Worm (Caenorhabditis elegans) whole organism, mixed stage, embryonic: ENCODE measurements around the gene tmc-1.

ENCODE experiments used
- M03D4.4 ChIP-seq: sonication (generic microtip); optimal IDR thresholded peaks from 2 replicates; lab custom pipeline; 2017; ENCODE audit warnings: mild to moderate bottlenecking, missing genetic modification characterization, missing compliant biosample characterization
- blmp-1 ChIP-seq: fragments of 150-350 bp; optimal IDR thresholded peaks from 2 replicates; lab custom pipeline; 2014; ENCODE audit warnings: missing biosample characterization, missing genetic modification characterization
- ceh-39 ChIP-seq: fragments of 150-350 bp; optimal IDR thresholded peaks from 2 replicates; lab custom pipeline; 2014; ENCODE audit warnings: missing biosample characterization, missing genetic modification characterization
- ceh-43 ChIP-seq: fragments of 200-800 bp; sonication (Bioruptor generic); optimal IDR thresholded peaks from 2 replicates; lab custom pipeline; 2018; ENCODE audit warnings: mild to moderate bottlenecking, missing genetic modification characterization, moderate library complexity, missing compliant biosample characterization
- ceh-83 ChIP-seq: fragments of 200-800 bp; sonication (Bioruptor generic); optimal IDR thresholded peaks from 2 replicates; lab custom pipeline; 2018; ENCODE audit warnings: mild to moderate bottlenecking, missing genetic modification characterization, missing compliant biosample characterization
- cnd-1 ChIP-seq: fragments of 200-800 bp; sonication (Bioruptor generic); optimal IDR thresholded peaks from 2 replicates; lab custom pipeline; 2018; ENCODE audit warnings: mild to moderate bottlenecking, missing genetic modification characterization, missing compliant biosample characterization
- drap-1 ChIP-seq: fragments of 200-800 bp; sonication (Bioruptor generic); optimal IDR thresholded peaks from 3 replicates; lab custom pipeline; 2018; ENCODE audit warnings: mild to moderate bottlenecking, missing genetic modification characterization, missing compliant biosample characterization
- elt-1 ChIP-seq: sonication (generic microtip); optimal IDR thresholded peaks from 2 replicates; lab custom pipeline; 2017; ENCODE audit warnings: missing genetic modification characterization, mild to moderate bottlenecking, missing compliant biosample characterization, antibody characterized with exemption, moderate library complexity, borderline replicate concordance; ENCODE audit not compliant: insufficient read depth
- elt-3 ChIP-seq: fragments of 150-350 bp; optimal IDR thresholded peaks from 2 replicates; lab custom pipeline; 2014; ENCODE audit warnings: missing biosample characterization, missing genetic modification characterization
- flh-1 ChIP-seq: fragments of 200-800 bp; sonication (Bioruptor generic); optimal IDR thresholded peaks from 2 replicates; lab custom pipeline; 2018; ENCODE audit warnings: mild to moderate bottlenecking, missing genetic modification characterization, moderate library complexity, missing compliant biosample characterization
- ham-2 ChIP-seq: fragments of 200-800 bp; sonication (Bioruptor generic); optimal IDR thresholded peaks from 2 replicates; lab custom pipeline; 2018; ENCODE audit warnings: mild to moderate bottlenecking, missing genetic modification characterization, missing compliant biosample characterization
- hlh-1 ChIP-seq: fragments of 150-350 bp; optimal IDR thresholded peaks from 2 replicates; lab custom pipeline; 2014; ENCODE audit warnings: missing biosample characterization, missing genetic modification reagents, missing genetic modification characterization
- lin-13 ChIP-seq: fragments of 150-350 bp; optimal IDR thresholded peaks from 2 replicates; lab custom pipeline; 2014; ENCODE audit warnings: missing biosample characterization, missing genetic modification characterization
- lsy-2 ChIP-seq: fragments of 150-350 bp; optimal IDR thresholded peaks from 2 replicates; lab custom pipeline; 2014; ENCODE audit warnings: missing biosample characterization, missing genetic modification characterization
- mab-5 ChIP-seq: fragments of 150-350 bp; optimal IDR thresholded peaks from 2 replicates; lab custom pipeline; 2014; ENCODE audit warnings: missing biosample characterization, missing genetic modification characterization
- mep-1 ChIP-seq: fragments of 150-350 bp; optimal IDR thresholded peaks from 2 replicates; lab custom pipeline; 2017; ENCODE audit warnings: missing biosample characterization, missing genetic modification reagents, missing genetic modification characterization, inconsistent platforms
- nhr-12 ChIP-seq: fragments of 150-350 bp; optimal IDR thresholded peaks from 2 replicates; lab custom pipeline; 2014; ENCODE audit warnings: missing biosample characterization, missing genetic modification characterization
- nhr-2 ChIP-seq: fragments of 150-350 bp; optimal IDR thresholded peaks from 2 replicates; lab custom pipeline; 2014; ENCODE audit warnings: missing biosample characterization, missing genetic modification characterization
- nhr-237 ChIP-seq: fragments of 150-350 bp; optimal IDR thresholded peaks from 2 replicates; lab custom pipeline; 2014; ENCODE audit warnings: missing biosample characterization, missing genetic modification characterization
- nhr-28 ChIP-seq: fragments of 150-350 bp; optimal IDR thresholded peaks from 2 replicates; lab custom pipeline; 2014; ENCODE audit warnings: missing biosample characterization, missing genetic modification characterization
- nhr-76 ChIP-seq: sonication (generic microtip); optimal IDR thresholded peaks from 2 replicates; lab custom pipeline; 2017; ENCODE audit warnings: missing biosample characterization, missing genetic modification characterization
- pha-4 ChIP-seq: fragments of 150-350 bp; optimal IDR thresholded peaks from 2 replicates; lab custom pipeline; 2018; ENCODE audit warnings: missing biosample characterization, missing genetic modification reagents, missing genetic modification characterization
- sem-2 ChIP-seq: fragments of 200-800 bp; sonication (Bioruptor generic); optimal IDR thresholded peaks from 2 replicates; lab custom pipeline; 2018; ENCODE audit warnings: mild to moderate bottlenecking, missing genetic modification characterization, missing compliant biosample characterization
- snpc-4 ChIP-seq: fragments of 150-350 bp; optimal IDR thresholded peaks from 2 replicates; lab custom pipeline; 2014; ENCODE audit warnings: missing biosample characterization, missing genetic modification characterization
- sptf-1 ChIP-seq: sonication (generic microtip); optimal IDR thresholded peaks from 2 replicates; lab custom pipeline; 2017; ENCODE audit warnings: mild to moderate bottlenecking, missing genetic modification characterization, moderate library complexity, missing compliant biosample characterization
- tbx-8 ChIP-seq: fragments of 200-800 bp; sonication (Bioruptor generic); optimal IDR thresholded peaks from 2 replicates; lab custom pipeline; 2018; ENCODE audit warnings: mild to moderate bottlenecking, missing genetic modification characterization, moderate library complexity, missing compliant biosample characterization
- unc-120 ChIP-seq: sonication (generic microtip); optimal IDR thresholded peaks from 2 replicates; lab custom pipeline; 2017; ENCODE audit warnings: missing genetic modification characterization, missing compliant biosample characterization; ENCODE audit not compliant: poor library complexity, severe bottlenecking
- unc-39 ChIP-seq: fragments of 150-350 bp; optimal IDR thresholded peaks from 2 replicates; lab custom pipeline; 2014; ENCODE audit warnings: missing biosample characterization, missing genetic modification characterization
- zip-8 ChIP-seq: fragments of 150-350 bp; optimal IDR thresholded peaks from 2 replicates; lab custom pipeline; 2014; ENCODE audit warnings: missing biosample characterization, missing genetic modification characterization
- ztf-11 ChIP-seq: fragments of 150-350 bp; optimal IDR thresholded peaks from 2 replicates; lab custom pipeline; 2014; ENCODE audit warnings: missing biosample characterization, missing genetic modification characterization

Gene tmc-1

DNA sequence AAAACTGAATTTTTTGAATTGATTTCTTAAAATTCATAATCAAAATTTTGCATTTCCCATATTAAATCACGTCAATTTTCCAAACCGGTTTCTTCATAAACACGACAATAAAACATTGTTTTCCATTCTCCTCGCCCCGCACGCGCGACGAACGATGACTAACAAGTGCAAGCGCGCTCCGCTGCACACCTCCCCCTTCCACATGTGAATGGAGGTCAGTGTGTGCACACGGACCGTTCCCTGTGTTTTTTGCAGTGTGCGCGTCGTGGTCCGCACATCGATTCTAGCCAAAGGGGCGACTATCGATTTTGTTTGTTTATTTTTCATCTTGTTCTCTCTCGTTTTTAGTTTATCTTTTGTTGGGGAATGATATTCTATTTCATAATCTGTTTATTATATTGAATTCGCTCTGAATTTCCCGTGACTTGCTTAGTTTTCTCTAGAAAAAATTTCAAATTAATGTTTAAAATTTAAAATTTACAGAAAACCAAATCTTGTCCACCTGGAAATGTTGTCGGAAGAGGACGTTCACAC lies 33.4 kb upstream of the tmc-1 start, which contains the start of gene snx-1:
Gene snx-1 (plus strand): TSS at position 484 of the 534 bp plus-strand sequence.
- no peak for TF ChIP-seq nhr-12 (tag; lab: Kevin White, UChicago)
- no peak for TF ChIP-seq blmp-1 (tag; lab: Kevin White, UChicago)
- TF ChIP-seq M03D4.4 (tag; lab: Kevin White, UChicago) = peak; percentile 29
- peak; percentile 1 for TF ChIP-seq mep-1 (tag; lab: Kevin White, UChicago)
- TF ChIP-seq elt-1 = no peak
- TF ChIP-seq sptf-1 (tag; lab: Kevin White, UChicago) = peak; percentile 52
- peak; percentile 35 for TF ChIP-seq nhr-237 (tag; lab: Kevin White, UChicago)
- peak; percentile 25 for TF ChIP-seq ceh-39 (tag; lab: Kevin White, UChicago)
- TF ChIP-seq lin-13 (tag; lab: Kevin White, UChicago) = peak; percentile 78
- peak; percentile 20 for TF ChIP-seq pha-4 (tag; lab: Kevin White, UChicago)
- peak; percentile 21 for TF ChIP-seq nhr-2 (tag; lab: Kevin White, UChicago)
- TF ChIP-seq drap-1 = peak; percentile 26
- TF ChIP-seq unc-120 (tag; lab: Kevin White, UChicago) = no peak
- TF ChIP-seq cnd-1 (tag; lab: Kevin White, UChicago) = peak; percentile 38

DNA sequence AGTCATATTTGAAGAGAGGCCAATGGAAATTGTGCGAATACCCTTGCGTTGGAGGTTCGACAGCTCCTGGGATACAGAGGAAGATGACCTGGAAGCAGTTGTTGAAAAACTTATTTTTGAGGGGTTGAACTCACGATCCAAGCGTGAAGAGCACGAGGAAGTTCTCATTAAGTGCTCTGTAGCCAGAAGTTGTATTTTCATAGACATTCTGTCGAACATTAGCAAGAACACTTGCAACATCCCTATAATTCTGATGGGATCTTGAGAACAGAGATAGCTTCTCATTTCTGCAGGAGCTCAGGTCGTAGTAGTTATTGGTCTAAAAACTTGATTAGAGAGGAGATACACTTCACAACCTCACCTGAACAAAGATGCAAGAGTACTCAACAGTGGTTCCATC lies 20.4 kb upstream of the tmc-1 start:
- TF ChIP-seq zip-8 (tag; lab: Kevin White, UChicago) = no peak
- no peak for TF ChIP-seq drap-1
- TF ChIP-seq nhr-28 (tag; lab: Kevin White, UChicago) = no peak
- no peak for TF ChIP-seq elt-3 (tag; lab: Kevin White, UChicago)
- TF ChIP-seq pha-4 (tag; lab: Kevin White, UChicago) = no peak
- TF ChIP-seq nhr-2 (tag; lab: Kevin White, UChicago) = no peak
- no peak for TF ChIP-seq M03D4.4 (tag; lab: Kevin White, UChicago)
- TF ChIP-seq sem-2 = no peak
- no peak for TF ChIP-seq snpc-4
- TF ChIP-seq tbx-8 (GFP tag; lab: Kevin White, UChicago) = no peak
- TF ChIP-seq, all 35 proteins: peak for 0

DNA sequence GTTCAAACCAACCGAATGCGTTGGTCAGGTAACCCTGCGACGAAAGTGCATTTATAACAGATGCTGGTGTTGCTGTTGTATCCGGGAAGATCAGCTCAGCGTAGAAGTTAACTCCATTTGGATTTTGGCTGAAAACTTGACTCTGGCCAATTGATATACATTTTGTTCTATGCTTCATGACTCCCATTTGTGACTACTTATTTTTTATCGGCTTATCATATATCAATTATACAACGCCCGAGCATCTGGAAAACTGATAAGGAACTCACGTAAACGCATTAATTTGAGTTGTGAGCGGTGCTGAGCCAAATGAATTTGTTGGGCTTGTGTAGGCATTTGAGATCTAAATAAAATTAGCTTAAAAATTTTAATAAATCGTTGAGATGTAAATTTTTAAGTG lies 14.6 kb upstream of the tmc-1 start:
- no peak for TF ChIP-seq ceh-39 (tag; lab: Kevin White, UChicago)
- no peak for TF ChIP-seq sem-2
- no peak for TF ChIP-seq snpc-4
- TF ChIP-seq mab-5 (tag; lab: Kevin White, UChicago) = no peak
- TF ChIP-seq ham-2 (GFP tag; lab: Kevin White, UChicago) = no peak
- TF ChIP-seq nhr-76 = no peak
- TF ChIP-seq flh-1 (GFP tag; lab: Kevin White, UChicago) = no peak
- no peak for TF ChIP-seq pha-4 (tag; lab: Kevin White, UChicago)
- no peak for TF ChIP-seq elt-1
- no peak for TF ChIP-seq ceh-83 (GFP tag; lab: Kevin White, UChicago)
- no peak for TF ChIP-seq lin-13 (tag; lab: Kevin White, UChicago)
- no peak for TF ChIP-seq sptf-1 (tag; lab: Kevin White, UChicago)

DNA sequence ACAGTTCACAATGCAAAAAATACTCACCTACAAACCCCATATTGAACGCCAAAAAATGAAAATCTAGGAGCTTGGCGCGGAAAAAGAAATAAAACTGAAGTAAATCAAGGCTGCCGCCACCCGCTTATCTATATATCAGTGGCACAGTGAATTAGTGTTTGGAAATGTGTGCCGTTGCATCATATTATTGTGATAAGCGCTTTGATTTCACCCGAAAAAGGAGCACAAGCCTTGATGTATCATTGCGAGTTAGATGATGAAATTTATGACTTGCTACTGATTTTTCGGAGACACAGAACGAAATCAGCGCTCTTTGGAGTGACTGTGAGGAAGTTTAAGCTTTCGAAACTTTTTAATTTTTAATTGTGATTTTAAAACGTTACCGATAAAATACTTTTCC lies 13.6 kb upstream of the tmc-1 start, which contains the start of the genes R193.2 and R193.6:
Gene R193.2 (minus strand): TSS at position 148 of the 400 bp plus-strand sequence.
Gene R193.6 (plus strand): TSS at position 350 of the 400 bp plus-strand sequence.
- TF ChIP-seq ceh-43 = no peak
- TF ChIP-seq sem-2 = no peak
- no peak for TF ChIP-seq drap-1
- no peak for TF ChIP-seq nhr-28 (tag; lab: Kevin White, UChicago)
- TF ChIP-seq ceh-83 (GFP tag; lab: Kevin White, UChicago) = no peak
- TF ChIP-seq mab-5 (tag; lab: Kevin White, UChicago) = no peak
- TF ChIP-seq zip-8 (tag; lab: Kevin White, UChicago) = no peak
- TF ChIP-seq ceh-39 (tag; lab: Kevin White, UChicago) = no peak

DNA sequence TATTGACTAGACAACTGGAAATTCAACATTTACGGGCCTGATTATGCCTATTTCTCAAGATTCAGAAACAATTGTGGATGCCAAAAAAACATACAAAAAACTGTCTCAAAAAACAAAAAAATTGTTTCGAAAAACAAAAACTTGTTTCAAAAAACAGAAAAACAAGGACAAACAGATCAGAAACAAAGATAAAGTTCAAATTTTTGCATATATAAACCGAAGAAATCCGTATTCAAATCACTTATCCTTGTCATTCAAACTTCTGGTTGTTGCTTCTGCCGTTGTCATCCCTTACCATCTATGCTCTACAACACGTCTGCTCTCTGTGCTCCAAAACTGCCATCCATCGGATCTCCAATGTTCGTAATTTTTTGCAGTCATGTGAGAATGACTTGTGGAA lies 7.4 kb upstream of the tmc-1 start, which contains the start of gene R193.1:
Gene R193.1 (plus strand): TSS at position 301 of the 400 bp plus-strand sequence.
- TF ChIP-seq ham-2 (GFP tag; lab: Kevin White, UChicago) (no peak), unc-120 (tag; lab: Kevin White, UChicago) (no peak), elt-3 (tag; lab: Kevin White, UChicago) (no peak), zip-8 (tag; lab: Kevin White, UChicago) (no peak), nhr-28 (tag; lab: Kevin White, UChicago) (no peak), ceh-43 (no peak), drap-1 (no peak), elt-1 (no peak), hlh-1 (tag; lab: Kevin White, UChicago) (no peak), unc-39 (no peak), ztf-11 (tag; lab: Kevin White, UChicago) (no peak), mab-5 (tag; lab: Kevin White, UChicago) (no peak), nhr-2 (tag; lab: Kevin White, UChicago) (no peak), flh-1 (GFP tag; lab: Kevin White, UChicago) (no peak), lsy-2 (no peak), nhr-237 (tag; lab: Kevin White, UChicago) (no peak), cnd-1 (tag; lab: Kevin White, UChicago) (no peak)
